Worm (Caenorhabditis elegans) whole organism, young adult: ENCODE measurements around the gene clc-23.
"Not testable (repeated sequence)": the region's sequence is repeated elsewhere in the genome, so short reads cannot be mapped to it uniquely, and the experiment has no call there.

Experiments
- B0035.1 ChIP-seq: sonication (generic microtip); optimal IDR thresholded peaks from 2 replicates; lab custom pipeline; 2016; ENCODE audit warnings: missing genetic modification characterization, mild to moderate bottlenecking, missing compliant biosample characterization, missing genotype, missing genetic modification reagents
- B0261.1 ChIP-seq: sonication (generic microtip); optimal IDR thresholded peaks from 2 replicates; lab custom pipeline; 2016; ENCODE audit warnings: mild to moderate bottlenecking, missing genetic modification characterization, moderate library complexity, missing compliant biosample characterization
- D2030.7 ChIP-seq: fragments of 200-800 bp; sonication (Bioruptor generic); IDR thresholded peaks from 2 replicates; pipeline ENCODE4 v1.3.6; 2022; ENCODE audit warnings: missing genetic modification reagents, missing genetic modification characterization, missing compliant biosample characterization
- F33H1.4 ChIP-seq: fragments of 200-800 bp; sonication (Bioruptor generic); IDR thresholded peaks from 2 replicates; pipeline ENCODE4 v1.3.6; 2022; ENCODE audit warnings: missing genetic modification reagents, missing genetic modification characterization, missing compliant biosample characterization
- F55B11.4 ChIP-seq: sonication (generic microtip); optimal IDR thresholded peaks from 2 replicates; lab custom pipeline; 2016; ENCODE audit warnings: missing compliant biosample characterization, missing genetic modification characterization, borderline replicate concordance; ENCODE audit not compliant: insufficient read depth
- F57A8.1 ChIP-seq: fragments of 200-800 bp; sonication (Bioruptor generic); optimal IDR thresholded peaks from 2 replicates; lab custom pipeline; 2018; ENCODE audit warnings: mild to moderate bottlenecking, missing genetic modification characterization, moderate library complexity, missing compliant biosample characterization
- K11D2.4 ChIP-seq: fragments of 200-800 bp; sonication (Bioruptor generic); IDR thresholded peaks from 2 replicates; pipeline ENCODE4 v1.3.6; 2022; ENCODE audit warnings: missing genetic modification reagents, missing genetic modification characterization, missing compliant biosample characterization
- T07F8.4 ChIP-seq: sonication (generic microtip); optimal IDR thresholded peaks from 2 replicates; lab custom pipeline; 2016; ENCODE audit warnings: mild to moderate bottlenecking, missing genetic modification characterization, moderate library complexity, missing compliant biosample characterization
- Y79H2A.3 ChIP-seq: fragments of 200-800 bp; sonication (Bioruptor generic); conservative IDR thresholded peaks from 2 replicates; pipeline ENCODE4 v1.3.6; 2022; ENCODE audit warnings: missing genetic modification reagents, missing genetic modification characterization, missing compliant biosample characterization
- ama-1 ChIP-seq, 3 experiments: fragments of 150-350 bp in 1 of 3; sonication (generic microtip) in 2 of 3; optimal IDR thresholded peaks; 2 replicates each; lab custom pipeline; 2014 to 2018; ENCODE audit warnings: missing biosample characterization in 2 of 3, missing genetic modification characterization in 2 of 3, missing genetic modification reagents in 2 of 3
- atf-7 ChIP-seq: sonication (generic microtip); optimal IDR thresholded peaks from 2 replicates; lab custom pipeline; 2017; ENCODE audit warnings: mild to moderate bottlenecking, missing genetic modification characterization, missing compliant biosample characterization
- attf-5 ChIP-seq: fragments of 200-800 bp; sonication (Bioruptor generic); optimal IDR thresholded peaks from 2 replicates; lab custom pipeline; 2018; ENCODE audit warnings: mild to moderate bottlenecking, missing genetic modification characterization, missing compliant biosample characterization
- attf-6 ChIP-seq: fragments of 200-800 bp; sonication (Bioruptor generic); IDR thresholded peaks from 2 replicates; pipeline ENCODE4 v1.3.6; 2022; ENCODE audit warnings: missing genetic modification reagents, missing genetic modification characterization, missing compliant biosample characterization
- bed-1 ChIP-seq: fragments of 200-800 bp; sonication (Bioruptor generic); IDR thresholded peaks from 2 replicates; pipeline ENCODE4 v1.3.6; 2022; ENCODE audit warnings: missing genetic modification reagents, missing genetic modification characterization, missing compliant biosample characterization
- bed-2 ChIP-seq: fragments of 200-800 bp; sonication (Bioruptor generic); IDR thresholded peaks from 2 replicates; pipeline ENCODE4 v1.3.6; 2022; ENCODE audit warnings: missing genetic modification reagents, missing genetic modification characterization, missing compliant biosample characterization
- cebp-1 ChIP-seq, 2 experiments: fragments of 200-800 bp in 1 of 2; sonication (Bioruptor generic) in 1 of 2; sonication (generic microtip) in 1 of 2; IDR thresholded peaks in 1 of 2; optimal IDR thresholded peaks in 1 of 2; 2 replicates each; pipeline versions ENCODE4 v1.3.6 to Lab custom; 2017 to 2022; ENCODE audit warnings: missing compliant biosample characterization in 2 of 2, missing genetic modification characterization in 2 of 2, mild to moderate bottlenecking in 1 of 2, missing genetic modification reagents in 1 of 2, moderate library complexity in 1 of 2
- ceh-100 ChIP-seq: fragments of 200-800 bp; sonication (Bioruptor generic); IDR thresholded peaks from 2 replicates; pipeline ENCODE4 v1.3.6; 2022; ENCODE audit warnings: missing genetic modification reagents, missing genetic modification characterization, missing compliant biosample characterization
- ceh-58 ChIP-seq: fragments of 200-800 bp; sonication (Bioruptor generic); IDR thresholded peaks from 2 replicates; pipeline ENCODE4 v1.3.6; 2022; ENCODE audit warnings: missing genetic modification characterization, missing compliant biosample characterization
- ceh-79 ChIP-seq: sonication (generic microtip); optimal IDR thresholded peaks from 2 replicates; lab custom pipeline; 2017; ENCODE audit warnings: mild to moderate bottlenecking, missing genetic modification characterization, missing compliant biosample characterization
- chd-7 ChIP-seq: sonication (generic microtip); optimal IDR thresholded peaks from 2 replicates; lab custom pipeline; 2016; ENCODE audit warnings: mild to moderate bottlenecking, missing genetic modification characterization, moderate library complexity, missing compliant biosample characterization
- dox-1 ChIP-seq: fragments of 200-800 bp; sonication (Bioruptor generic); IDR thresholded peaks from 2 replicates; pipeline ENCODE4 v1.3.6; 2022; ENCODE audit warnings: missing genetic modification reagents, missing genetic modification characterization, missing compliant biosample characterization
- egrh-3 ChIP-seq: fragments of 200-800 bp; sonication (Bioruptor generic); IDR thresholded peaks from 2 replicates; pipeline ENCODE4 v1.3.6; 2022; ENCODE audit warnings: missing genetic modification reagents, missing genetic modification characterization, missing compliant biosample characterization
- fkh-3 ChIP-seq: sonication (generic microtip); optimal IDR thresholded peaks from 2 replicates; lab custom pipeline; 2016; ENCODE audit warnings: mild to moderate bottlenecking, missing genetic modification characterization, missing compliant biosample characterization
- him-1 ChIP-seq: sonication (generic microtip); optimal IDR thresholded peaks from 2 replicates; lab custom pipeline; 2016; ENCODE audit warnings: missing genotype, missing genetic modification reagents, missing genetic modification characterization, missing compliant biosample characterization
- hmg-20 ChIP-seq: fragments of 200-800 bp; sonication (Bioruptor generic); IDR thresholded peaks from 2 replicates; pipeline ENCODE4 v1.3.6; 2022; ENCODE audit warnings: missing genetic modification reagents, missing genetic modification characterization, missing compliant biosample characterization
- hsf-1 ChIP-seq: fragments of 200-800 bp; sonication (Bioruptor generic); IDR thresholded peaks from 2 replicates; pipeline ENCODE4 v1.3.6; 2022; ENCODE audit warnings: missing genetic modification reagents, missing genetic modification characterization, missing compliant biosample characterization
- lin-26 ChIP-seq: fragments of 200-800 bp; sonication (Bioruptor generic); IDR thresholded peaks from 2 replicates; pipeline ENCODE4 v1.3.6; 2022; ENCODE audit warnings: missing genetic modification reagents, missing genetic modification characterization, missing compliant biosample characterization
- lir-1 ChIP-seq: fragments of 200-800 bp; sonication (Bioruptor generic); conservative IDR thresholded peaks from 2 replicates; pipeline ENCODE4 v1.3.6; 2022; ENCODE audit warnings: missing genetic modification reagents, missing genetic modification characterization, missing compliant biosample characterization
- lsl-1 ChIP-seq: fragments of 200-800 bp; sonication (Bioruptor generic); optimal IDR thresholded peaks from 2 replicates; lab custom pipeline; 2018; ENCODE audit warnings: mild to moderate bottlenecking, missing genetic modification characterization, moderate library complexity, missing compliant biosample characterization
- madf-10 ChIP-seq: sonication (generic microtip); optimal IDR thresholded peaks from 2 replicates; lab custom pipeline; 2016; ENCODE audit warnings: mild to moderate bottlenecking, missing genetic modification characterization, missing compliant biosample characterization
- nfya-2 ChIP-seq: fragments of 200-800 bp; sonication (Bioruptor generic); IDR thresholded peaks from 2 replicates; pipeline ENCODE4 v1.3.6; 2022; ENCODE audit warnings: missing genetic modification reagents, missing genetic modification characterization, missing compliant biosample characterization
- nfyb-1 ChIP-seq: fragments of 200-800 bp; sonication (Bioruptor generic); IDR thresholded peaks from 2 replicates; pipeline ENCODE4 v1.3.6; 2022; ENCODE audit warnings: missing genetic modification reagents, missing genetic modification characterization, missing compliant biosample characterization
- nhr-27 ChIP-seq: fragments of 200-800 bp; sonication (Bioruptor generic); optimal IDR thresholded peaks from 2 replicates; lab custom pipeline; 2018; ENCODE audit warnings: mild to moderate bottlenecking, missing genetic modification characterization, moderate library complexity, missing compliant biosample characterization
- nhr-80 ChIP-seq: sonication (generic microtip); optimal IDR thresholded peaks from 2 replicates; lab custom pipeline; 2016; ENCODE audit warnings: missing genetic modification characterization, missing compliant biosample characterization
- pbrm-1 ChIP-seq: fragments of 200-800 bp; sonication (Bioruptor generic); IDR thresholded peaks from 2 replicates; pipeline ENCODE4 v1.3.6; 2022; ENCODE audit warnings: missing genetic modification reagents, missing genetic modification characterization, missing compliant biosample characterization
- rpc-1 ChIP-seq, 2 experiments: fragments of 150-350 bp in 1 of 2; sonication (generic microtip) in 1 of 2; optimal IDR thresholded peaks; 2 replicates each; lab custom pipeline; 2014 to 2018; ENCODE audit warnings: missing biosample characterization in 1 of 2, missing genetic modification characterization in 1 of 2, missing genetic modification reagents in 1 of 2, missing genotype in 1 of 2
- tbp1 ChIP-seq: fragments of 200-800 bp; sonication (Bioruptor generic); optimal IDR thresholded peaks from 2 replicates; lab custom pipeline; 2018; ENCODE audit warnings: mild to moderate bottlenecking, missing genetic modification characterization, missing compliant biosample characterization
- unc-130 ChIP-seq: sonication (generic microtip); optimal IDR thresholded peaks from 2 replicates; lab custom pipeline; 2016; ENCODE audit warnings: missing genetic modification reagents, missing genetic modification characterization, missing compliant biosample characterization
- unc-62 ChIP-seq: fragments of 150-350 bp; optimal IDR thresholded peaks from 2 replicates; lab custom pipeline; 2014; ENCODE audit warnings: missing biosample characterization, missing genetic modification reagents, missing genetic modification characterization
- zfh-2 ChIP-seq: fragments of 200-800 bp; sonication (Bioruptor generic); conservative IDR thresholded peaks from 2 replicates; pipeline ENCODE4 v1.3.6; 2022; ENCODE audit warnings: missing genetic modification reagents, missing genetic modification characterization, missing compliant biosample characterization
- ztf-25 ChIP-seq: fragments of 200-800 bp; sonication (Bioruptor generic); IDR thresholded peaks from 2 replicates; pipeline ENCODE4 v1.3.6; 2022; ENCODE audit warnings: missing genetic modification reagents, missing genetic modification characterization, missing compliant biosample characterization
- ztf-28 ChIP-seq: fragments of 200-800 bp; sonication (Bioruptor generic); IDR thresholded peaks from 2 replicates; pipeline ENCODE4 v1.3.6; 2022; ENCODE audit warnings: missing genetic modification reagents, missing genetic modification characterization, missing compliant biosample characterization

The clc-23 gene

DNA sequence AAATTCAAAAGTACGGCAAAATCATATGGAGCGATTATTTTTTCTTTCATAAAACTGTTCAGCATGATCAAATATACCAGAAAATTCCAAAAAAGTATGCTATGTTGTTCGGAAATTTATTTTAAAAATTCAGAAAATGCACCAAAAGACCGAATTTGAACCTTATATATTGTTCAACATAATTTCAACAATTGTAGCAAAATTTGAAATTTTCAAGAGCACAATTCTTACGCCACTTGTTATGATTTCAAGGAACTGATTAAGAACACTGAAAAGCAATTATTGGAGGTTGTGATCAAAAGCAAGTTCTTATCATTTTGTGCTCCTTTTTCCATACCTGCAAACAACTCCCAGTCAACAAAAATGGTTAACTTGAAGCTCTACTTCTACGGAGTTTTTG is 12.7 kb upstream of the clc-23 start, which contains the start of gene clc-27:
TSS of gene clc-27 (plus strand) at position 301 of the 400 bp plus-strand sequence.
- TF ChIP-seq fkh-3: no peak
- no peak for TF ChIP-seq bed-1 (GFP tag; lab: Robert Waterston, UW)
- no peak for TF ChIP-seq him-1 (tag; lab: Kevin White, UChicago)
- TF ChIP-seq nhr-27 (tag; lab: Kevin White, UChicago): no peak
- no peak for TF ChIP-seq K11D2.4 (GFP tag; lab: Robert Waterston, UW)
- TF ChIP-seq ztf-28 (GFP tag; lab: Robert Waterston, UW): no peak
- TF ChIP-seq tbp1: no peak
- TF ChIP-seq, all 124 proteins: peak for 0

DNA sequence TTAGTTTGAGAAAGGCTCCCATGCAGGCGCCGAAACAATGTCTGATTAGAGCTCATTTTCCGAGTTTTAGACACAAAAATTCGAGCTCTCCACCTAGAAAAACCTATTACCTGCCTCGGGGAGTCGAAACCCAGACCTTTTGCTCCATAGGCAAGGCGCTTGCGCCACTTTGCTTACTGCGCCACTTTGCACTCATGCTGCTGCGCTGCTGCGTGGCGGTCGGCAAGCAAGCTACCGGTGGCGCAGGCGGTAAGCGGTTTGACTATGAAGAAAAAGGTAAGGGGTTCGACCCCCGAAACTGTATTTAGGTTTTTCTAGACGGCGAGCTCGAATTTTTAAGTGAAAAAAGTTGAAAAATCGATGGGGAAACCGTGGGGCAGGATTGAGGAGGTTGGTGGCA is 11.7 kb upstream of the clc-23 start:
- not testable (repeated sequence) for TF ChIP-seq rpc-1 (optimal IDR thresholded peaks at IDR 0.05; lab: Kevin White, UChicago)
- peak; percentile 22 for TF ChIP-seq rpc-1 (tag; optimal IDR thresholded peaks at IDR 0.05; lab: Kevin White, UChicago)
- TF ChIP-seq tbp1: peak; percentile 26
- peak; percentile 38; the same call in 1 of the 2 replicates for TF ChIP-seq egrh-3 (GFP tag; lab: Robert Waterston, UW)
- 0 out of 2 replicates have a peak, but pooled peaks have one; percentile 22 for TF ChIP-seq Y79H2A.3 (GFP tag; lab: Robert Waterston, UW)
- 0 out of 2 replicates have a peak, but pooled peaks have one; percentile 52 for TF ChIP-seq lin-26
- TF ChIP-seq zfh-2: 0 out of 2 replicates have a peak, but pooled peaks have one; percentile 16

- TF ChIP-seq D2030.7 (GFP tag; lab: Robert Waterston, UW) (no peak), nhr-80 (tag; lab: Kevin White, UChicago) (no peak), ama-1 (optimal IDR thresholded peaks at IDR 0.05; lab: Kevin White, UChicago) (no peak), ama-1 (GFP tag; optimal IDR thresholded peaks at IDR 0.05; lab: Kevin White, UChicago) (no peak), attf-6 (no peak), zfh-2 (peak; percentile 50), bed-2 (GFP tag; lab: Robert Waterston, UW) (no peak), B0261.1 (tag; lab: Kevin White, UChicago) (peak; percentile 5), lsl-1 (GFP tag; lab: Kevin White, UChicago) (no peak), chd-7 (tag; lab: Kevin White, UChicago) (no peak), nfya-2 (no peak), egrh-3 (GFP tag; lab: Robert Waterston, UW) (peak; percentile 26; the same call in 1 of the 2 replicates), dox-1 (no peak), bed-1 (GFP tag; lab: Robert Waterston, UW) (no peak), madf-10 (tag; lab: Kevin White, UChicago) (no peak), B0035.1 (tag; lab: Kevin White, UChicago) (no peak), tbp1 (peak; percentile 80), cebp-1 (GFP tag; IDR thresholded peaks at IDR 0.05; lab: Robert Waterston, UW) (no peak), cebp-1 (tag; optimal IDR thresholded peaks at IDR 0.05; lab: Kevin White, UChicago) (no peak), rpc-1 (optimal IDR thresholded peaks at IDR 0.05; lab: Kevin White, UChicago) (peak; percentile 3), rpc-1 (tag; optimal IDR thresholded peaks at IDR 0.05; lab: Kevin White, UChicago) (peak; percentile 58), ceh-58 (GFP tag; lab: Robert Waterston, UW) (no peak)
Observed at ce11 chrIII:1009775-1010174, 11.0 kb upstream of the clc-23 start, which contains the start of gene clc-24. clc-24 (plus strand) TSS chrIII:1010037.

- TF ChIP-seq nfyb-1 (no peak), unc-130 (no peak), unc-62 (GFP tag; lab: Kevin White, UChicago) (no peak), cebp-1 (GFP tag; IDR thresholded peaks at IDR 0.05; lab: Robert Waterston, UW) (no peak), cebp-1 (tag; optimal IDR thresholded peaks at IDR 0.05; lab: Kevin White, UChicago) (no peak), hmg-20 (GFP tag; lab: Robert Waterston, UW) (no peak), lir-1 (no peak), ceh-79 (tag; lab: Kevin White, UChicago) (no peak), ztf-25 (GFP tag; lab: Robert Waterston, UW) (no peak), pbrm-1 (GFP tag; lab: Robert Waterston, UW) (no peak), hsf-1 (no peak), atf-7 (no peak), T07F8.4 (tag; lab: Kevin White, UChicago) (no peak), F33H1.4 (no peak), F57A8.1 (GFP tag; lab: Kevin White, UChicago) (no peak), ama-1 (optimal IDR thresholded peaks at IDR 0.05; lab: Kevin White, UChicago) (no peak), ama-1 (GFP tag; optimal IDR thresholded peaks at IDR 0.05; lab: Kevin White, UChicago) (no peak), F55B11.4 (tag; lab: Kevin White, UChicago) (no peak), attf-5 (no peak), ceh-100 (GFP tag; lab: Robert Waterston, UW) (no peak)
Observed at ce11 chrIII:1016080-1016479, 4.7 kb upstream of the clc-23 start, which contains the start of gene Y34F4.3. Y34F4.3 (minus strand) TSS chrIII:1016180.
